Worm (Caenorhabditis elegans): ENCODE measurements around the gene dpy-26.

DNA sequence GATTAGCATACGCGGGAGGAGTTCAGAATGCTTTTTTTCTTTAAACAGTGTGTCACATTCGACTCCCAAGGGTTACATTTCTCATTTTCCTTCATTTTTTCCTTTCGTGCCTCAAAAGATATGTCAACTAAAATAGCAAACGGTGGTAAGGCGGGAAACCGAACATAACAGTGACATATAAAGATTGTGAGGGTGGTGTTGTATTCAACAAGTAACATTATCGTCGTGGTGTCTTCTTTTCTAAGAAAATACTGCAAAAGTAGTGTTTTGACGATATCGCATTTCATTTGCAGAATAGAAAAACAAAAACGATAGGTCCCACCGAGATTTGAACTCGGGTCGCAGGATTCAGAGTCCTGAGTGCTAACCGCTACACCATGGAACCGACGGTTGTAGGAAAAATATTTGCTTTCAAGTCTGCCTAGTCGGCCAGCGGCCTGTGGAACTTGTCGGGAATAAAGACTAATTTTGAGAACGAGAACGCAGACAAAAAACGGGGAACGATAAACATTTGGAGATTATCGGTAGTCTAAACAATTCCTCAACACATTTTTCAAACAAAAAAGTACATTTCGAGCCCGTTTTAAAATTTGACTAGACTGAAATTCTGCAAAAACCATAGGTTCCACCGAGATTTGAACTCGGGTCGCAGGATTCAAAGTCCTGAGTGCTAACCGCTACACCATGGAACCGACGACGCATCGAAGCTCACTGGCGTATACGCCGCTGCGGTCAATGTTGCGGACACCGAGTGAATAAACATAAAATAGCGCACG is 34.3 kb downstream of the dpy-26 start:
- TF ChIP-seq Y75B8A.6 (GFP tag; IDR thresholded peaks at IDR 0.05) (no peak), cey-2 (tag; optimal IDR thresholded peaks at IDR 0.05; ENCODE audit: borderline replicate concordance, insufficient read depth) (no peak), mes-2 (tag; optimal IDR thresholded peaks at IDR 0.05; ENCODE audit: poor library complexity, severe bottlenecking) (peak; percentile 56), mxl-2 (GFP tag; conservative IDR thresholded peaks at IDR 0.05) (no peak), dve-1 (tag; optimal IDR thresholded peaks at IDR 0.05; ENCODE audit: insufficient read depth) (peak; percentile 13)

Measured in whole organism, L4 larva.